Worm (Caenorhabditis elegans) whole organism, mixed stage, embryonic: ENCODE data around the gene srh-298.

Experiments
- M03D4.4 ChIP-seq: sonication (generic microtip); optimal IDR thresholded peaks from 2 replicates; lab custom pipeline; 2017; ENCODE audit warnings: mild to moderate bottlenecking, missing genetic modification characterization, missing compliant biosample characterization
- ces-1 ChIP-seq: fragments of 150-350 bp; optimal IDR thresholded peaks from 2 replicates; lab custom pipeline; 2014; ENCODE audit warnings: missing biosample characterization, missing genetic modification reagents, missing genetic modification characterization
- elt-3 ChIP-seq: fragments of 150-350 bp; optimal IDR thresholded peaks from 2 replicates; lab custom pipeline; 2014; ENCODE audit warnings: missing biosample characterization, missing genetic modification characterization
- flh-1 ChIP-seq: fragments of 200-800 bp; sonication (Bioruptor generic); optimal IDR thresholded peaks from 2 replicates; lab custom pipeline; 2018; ENCODE audit warnings: mild to moderate bottlenecking, missing genetic modification characterization, moderate library complexity, missing compliant biosample characterization
- nhr-28 ChIP-seq: fragments of 150-350 bp; optimal IDR thresholded peaks from 2 replicates; lab custom pipeline; 2014; ENCODE audit warnings: missing biosample characterization, missing genetic modification characterization
- ztf-11 ChIP-seq: fragments of 150-350 bp; optimal IDR thresholded peaks from 2 replicates; lab custom pipeline; 2014; ENCODE audit warnings: missing biosample characterization, missing genetic modification characterization

- TF ChIP-seq M03D4.4 (tag; lab: Kevin White, UChicago), result no peak
- no peak for TF ChIP-seq ztf-11 (tag; lab: Kevin White, UChicago)
- TF ChIP-seq flh-1 (GFP tag; lab: Kevin White, UChicago), result no peak
- no peak for TF ChIP-seq nhr-28 (tag; lab: Kevin White, UChicago)
- TF ChIP-seq elt-3 (tag; lab: Kevin White, UChicago), result no peak
- no peak for TF ChIP-seq ces-1 (GFP tag; lab: Kevin White, UChicago)
These were observed 12.7 kb downstream of the srh-298 start, which contains the start of gene srh-303 for ce11 chrV:17831350-17831749.
